Fruit fly (Drosophila melanogaster) whole organism, embryonic: ENCODE data around the gene CG15332.
A peak's percentile ranks its signal among the peaks of the same experiment; 100 is the strongest.

Experiments used
- CG14710 ChIP-seq: fragments of 200-800 bp; sonication (Bioruptor generic); optimal IDR thresholded peaks from 3 replicates; lab custom pipeline; 2019; ENCODE audit warnings: missing biosample characterization, mild to moderate bottlenecking, missing genetic modification characterization, moderate library complexity
- CG14860 ChIP-seq: fragments of 200-800 bp; sonication (Bioruptor generic); IDR thresholded peaks from 3 replicates; pipeline ENCODE4 v1.3.6; 2022; ENCODE audit warnings: missing biosample characterization, missing genetic modification characterization; ENCODE audit not compliant: partially characterized antibody
- CG17612 ChIP-seq: fragments of 200-800 bp; sonication (Bioruptor generic); IDR thresholded peaks from 2 replicates; pipeline ENCODE4 v1.3.6; 2022; ENCODE audit warnings: missing biosample characterization, missing genetic modification characterization
- CG32767 ChIP-seq: fragments of 200-800 bp; sonication (Bioruptor generic); IDR thresholded peaks from 2 replicates; pipeline ENCODE4 v1.3.6; 2022; ENCODE audit warnings: missing biosample characterization, missing genetic modification characterization
- CG32772 ChIP-seq: fragments of 200-800 bp; sonication (Bioruptor generic); IDR thresholded peaks from 2 replicates; pipeline ENCODE4 v1.3.6; 2022; ENCODE audit warnings: missing biosample characterization, missing genetic modification characterization
- D19A ChIP-seq: fragments of 200-800 bp; optimal IDR thresholded peaks from 3 replicates; lab custom pipeline; 2019; ENCODE audit warnings: missing biosample characterization, mild to moderate bottlenecking, missing genetic modification characterization, moderate library complexity
- ERR ChIP-seq: fragments of 200-800 bp; sonication (Bioruptor generic); optimal IDR thresholded peaks from 2 replicates; lab custom pipeline; 2016; ENCODE audit warnings: missing biosample characterization, missing genetic modification characterization
- Sox102F ChIP-seq: fragments of 200-800 bp; sonication (Bioruptor generic); optimal IDR thresholded peaks from 2 replicates; lab custom pipeline; 2018; ENCODE audit warnings: missing biosample characterization, mild to moderate bottlenecking, missing genetic modification characterization, moderate library complexity
- pzg ChIP-seq: fragments of 200-800 bp; sonication (Bioruptor generic); optimal IDR thresholded peaks from 3 replicates; lab custom pipeline; 2018; ENCODE audit warnings: missing biosample characterization, mild to moderate bottlenecking, missing genetic modification characterization, moderate library complexity
- tna ChIP-seq: fragments of 200-800 bp; sonication (Bioruptor generic); IDR thresholded peaks from 2 replicates; pipeline ENCODE4 v1.3.6; 2022; ENCODE audit warnings: missing biosample characterization, missing genetic modification characterization; ENCODE audit not compliant: partially characterized antibody
- zfh1 ChIP-seq: fragments of 200-800 bp; sonication (Bioruptor generic); IDR thresholded peaks from 3 replicates; pipeline ENCODE4 v1.3.6; 2022; ENCODE audit warnings: missing biosample characterization, missing genetic modification characterization

DNA sequence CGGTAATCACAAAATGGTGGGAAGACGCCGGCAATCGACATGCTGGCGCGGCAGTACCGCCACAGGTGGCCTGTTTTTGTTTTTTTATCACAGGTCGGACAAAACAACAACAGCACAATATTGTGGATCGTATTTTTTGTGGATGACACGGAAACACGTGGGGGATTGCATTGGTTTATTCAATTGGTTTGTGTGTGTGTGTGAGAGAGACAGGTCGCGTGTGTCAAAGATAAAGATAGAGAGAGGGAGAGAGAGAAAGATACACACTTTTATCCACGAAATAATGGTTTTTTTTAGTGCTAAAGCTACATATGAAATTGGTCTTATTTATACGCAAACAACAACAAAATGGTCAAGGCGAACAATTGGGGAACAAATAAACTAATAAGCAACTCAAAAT lies 3.2 kb upstream of the CG15332 start:
- TF ChIP-seq pzg (GFP tag; lab: Kevin White, UChicago) = no peak
- TF ChIP-seq Sox102F = no peak
- no peak for TF ChIP-seq zfh1 (GFP tag; lab: Robert Waterston, UW)
- TF ChIP-seq CG14710 (tag; lab: Kevin White, UChicago) = no peak
- no peak for TF ChIP-seq CG17612 (GFP tag; lab: Robert Waterston, UW)
- no peak for TF ChIP-seq CG14860 (GFP tag; lab: Robert Waterston, UW)
- 0 out of 2 replicates have a peak, but pooled peaks have one; percentile 13 for TF ChIP-seq tna (GFP tag; lab: Robert Waterston, UW)
- no peak for TF ChIP-seq ERR (GFP tag; lab: Kevin White, UChicago)
- 0 out of 2 replicates have a peak, but pooled peaks have one; percentile 15 for TF ChIP-seq CG32767
- no peak for TF ChIP-seq D19A (tag; lab: Kevin White, UChicago)
- 0 out of 2 replicates have a peak, but pooled peaks have one; percentile 34 for TF ChIP-seq CG32772
